Worm (Caenorhabditis elegans) whole organism, midembryonic: ENCODE data around the gene F10D7.3.

Experiments used
- cog-1 ChIP-seq: sonication (generic microtip); optimal IDR thresholded peaks from 2 replicates; lab custom pipeline; 2016; ENCODE audit warnings: missing genetic modification characterization, missing compliant biosample characterization
- flt-1 ChIP-seq: fragments of 200-800 bp; sonication (Bioruptor generic); IDR thresholded peaks from 2 replicates; pipeline ENCODE4 v1.3.6; 2022; ENCODE audit warnings: missing genetic modification characterization, missing compliant biosample characterization
- ztf-23 ChIP-seq: fragments of 200-800 bp; sonication (Bioruptor generic); IDR thresholded peaks from 2 replicates; pipeline ENCODE4 v1.3.6; 2022; ENCODE audit warnings: missing genetic modification reagents, missing genetic modification characterization, missing compliant biosample characterization
- ztf-29 ChIP-seq: fragments of 200-800 bp; sonication (Bioruptor generic); IDR thresholded peaks from 2 replicates; pipeline ENCODE4 v1.3.6; 2022; ENCODE audit warnings: missing genetic modification reagents, missing genetic modification characterization, missing compliant biosample characterization

DNA sequence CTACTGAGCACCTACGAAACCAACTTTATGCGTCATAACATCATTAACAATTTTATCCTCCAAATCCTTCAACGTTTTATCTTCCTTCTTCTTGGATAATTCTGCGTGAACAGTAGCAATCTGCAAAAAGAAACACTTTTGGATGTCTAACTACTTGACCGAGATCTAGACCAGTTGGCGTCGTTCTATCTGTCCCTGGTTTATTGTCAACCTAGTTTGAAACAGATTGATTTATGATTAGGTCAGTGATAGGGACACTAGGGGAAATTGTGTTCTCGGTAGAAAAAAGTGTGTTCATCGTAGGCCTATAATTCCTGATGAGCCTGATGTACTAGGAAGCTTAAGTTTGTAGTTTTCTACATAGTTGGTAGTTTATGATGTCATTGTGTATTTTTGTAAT is 479 bp downstream of the F10D7.3 start:
- TF ChIP-seq ztf-29 (no peak), ztf-23 (GFP tag; lab: Robert Waterston, UW) (no peak), cog-1 (no peak), flt-1 (GFP tag; lab: Robert Waterston, UW) (no peak)
